Fruit fly (Drosophila melanogaster) whole organism: ENCODE data around the gene Nmdar1.

Experiments used
- CG8478 ChIP-seq: fragments of >200 bp; optimal IDR thresholded peaks from 2 replicates; lab custom pipeline; 2018; ENCODE audit warnings: inconsistent platforms
- Dll ChIP-seq: fragments of >200 bp; optimal IDR thresholded peaks from 2 replicates; lab custom pipeline; 2017
- EcR ChIP-seq, 2 experiments: fragments of >200 bp; optimal IDR thresholded peaks; 2 replicates each; lab custom pipeline; 2017; ENCODE audit warnings: missing biosample characterization in 2 of 2, missing genetic modification characterization in 2 of 2, missing genetic modification reagents in 2 of 2
- pan ChIP-seq: fragments of >200 bp; optimal IDR thresholded peaks from 2 replicates; lab custom pipeline; 2017
- psq ChIP-seq: fragments of >200 bp; optimal IDR thresholded peaks from 2 replicates; lab custom pipeline; 2017
- usp ChIP-seq: fragments of >200 bp; optimal IDR thresholded peaks from 2 replicates; lab custom pipeline; 2017; ENCODE audit warnings: missing biosample characterization, missing genetic modification characterization, mixed read lengths

The Nmdar1 gene

dm6 chr3R:5523070-5523637, at the start of gene Nmdar1, which contains the start of gene CG43845:
Nmdar1 (minus strand) TSS chr3R:5523328.
CG43845 (minus strand) TSS chr3R:5523120.
- TF ChIP-seq EcR (GFP tag; optimal IDR thresholded peaks at IDR 0.05; lab: Kevin White, UChicago), result no peak

- TF ChIP-seq CG8478 (lab: Kevin White, UChicago), result no peak
- no peak for TF ChIP-seq pan (lab: Kevin White, UChicago)
- no peak for TF ChIP-seq psq (lab: Kevin White, UChicago)
- no peak for TF ChIP-seq EcR (GFP tag; optimal IDR thresholded peaks at IDR 0.05; lab: Kevin White, UChicago)
- no peak for TF ChIP-seq Dll (lab: Kevin White, UChicago)
These were observed 48.6 kb upstream of the Nmdar1 start for dm6 chr3R:5571756-5572155.

dm6 chr3R:5571437-5571750, 48.3 kb upstream of the Nmdar1 start:
- TF ChIP-seq CG8478 (lab: Kevin White, UChicago) (no peak), EcR (GFP tag; optimal IDR thresholded peaks at IDR 0.05; lab: Kevin White, UChicago) (no peak), Dll (lab: Kevin White, UChicago) (no peak), pan (lab: Kevin White, UChicago) (no peak), psq (lab: Kevin White, UChicago) (no peak), usp (GFP tag; lab: Kevin White, UChicago) (no peak)

- no peak for TF ChIP-seq psq (lab: Kevin White, UChicago)
- TF ChIP-seq Dll (lab: Kevin White, UChicago), result no peak
- TF ChIP-seq pan (lab: Kevin White, UChicago), result no peak
- no peak for TF ChIP-seq EcR (GFP tag; optimal IDR thresholded peaks at IDR 0.05; lab: Kevin White, UChicago)
- TF ChIP-seq usp (GFP tag; lab: Kevin White, UChicago), result no peak
- no peak for TF ChIP-seq CG8478 (lab: Kevin White, UChicago)
These were observed 47.7 kb upstream of the Nmdar1 start, which contains the start of gene CRMP for dm6 chr3R:5570635-5571436. CRMP (plus strand) TSS chr3R:5571108.

- TF ChIP-seq usp (GFP tag; lab: Kevin White, UChicago), result no peak
- no peak for TF ChIP-seq pan (lab: Kevin White, UChicago)
- no peak for TF ChIP-seq psq (lab: Kevin White, UChicago)
- no peak for TF ChIP-seq CG8478 (lab: Kevin White, UChicago)
- no peak for TF ChIP-seq Dll (lab: Kevin White, UChicago)
- no peak for TF ChIP-seq EcR (GFP tag; optimal IDR thresholded peaks at IDR 0.05; lab: Kevin White, UChicago)
These were observed 45.5 kb upstream of the Nmdar1 start, which contains the start of the genes CG2931 and Rheb for dm6 chr3R:5568590-5568989. CG2931 (minus strand) TSS chr3R:5568615. Rheb (plus strand) TSS chr3R:5568921.

dm6 chr3R:5565623-5566022, 42.5 kb upstream of the Nmdar1 start:
- TF ChIP-seq CG8478 (lab: Kevin White, UChicago) (no peak), usp (GFP tag; lab: Kevin White, UChicago) (no peak), Dll (lab: Kevin White, UChicago) (no peak), psq (lab: Kevin White, UChicago) (no peak), EcR (GFP tag; optimal IDR thresholded peaks at IDR 0.05; lab: Kevin White, UChicago) (no peak), pan (lab: Kevin White, UChicago) (no peak)

- no peak for TF ChIP-seq Dll (lab: Kevin White, UChicago)
- TF ChIP-seq psq (lab: Kevin White, UChicago), result no peak
- no peak for TF ChIP-seq usp (GFP tag; lab: Kevin White, UChicago)
- TF ChIP-seq EcR (GFP tag; optimal IDR thresholded peaks at IDR 0.05; lab: Kevin White, UChicago), result no peak
- no peak for TF ChIP-seq pan (lab: Kevin White, UChicago)
- no peak for TF ChIP-seq CG8478 (lab: Kevin White, UChicago)
These were observed 41.7 kb upstream of the Nmdar1 start, which contains the start of the genes CG14671 and CG12746 for dm6 chr3R:5564775-5565190. CG14671 (minus strand) TSS chr3R:5564815. CG12746 (plus strand) TSS chr3R:5564865.

dm6 chr3R:5563420-5563819, 40.3 kb upstream of the Nmdar1 start, which contains the start of gene Pi4KIIalpha:
Pi4KIIalpha (minus strand) TSS chr3R:5563652.
- no peak for TF ChIP-seq usp (GFP tag; lab: Kevin White, UChicago)
- no peak for TF ChIP-seq psq (lab: Kevin White, UChicago)
- no peak for TF ChIP-seq CG8478 (lab: Kevin White, UChicago)
- no peak for TF ChIP-seq Dll (lab: Kevin White, UChicago)
- TF ChIP-seq EcR (GFP tag; optimal IDR thresholded peaks at IDR 0.05; lab: Kevin White, UChicago), result no peak
- TF ChIP-seq pan (lab: Kevin White, UChicago), result no peak

- TF ChIP-seq pan (lab: Kevin White, UChicago) (no peak), usp (GFP tag; lab: Kevin White, UChicago) (no peak), Dll (lab: Kevin White, UChicago) (no peak), CG8478 (lab: Kevin White, UChicago) (no peak), EcR (GFP tag; optimal IDR thresholded peaks at IDR 0.05; lab: Kevin White, UChicago) (no peak), psq (lab: Kevin White, UChicago) (no peak)
These were observed 39.8 kb upstream of the Nmdar1 start for dm6 chr3R:5562956-5563355.

dm6 chr3R:5554852-5555251, 31.7 kb upstream of the Nmdar1 start, which contains the start of gene Snm1:
Snm1 (plus strand) TSS chr3R:5555084.
- TF ChIP-seq psq (lab: Kevin White, UChicago) (no peak), EcR (GFP tag; optimal IDR thresholded peaks at IDR 0.05; lab: Kevin White, UChicago) (no peak), usp (GFP tag; lab: Kevin White, UChicago) (no peak), Dll (lab: Kevin White, UChicago) (no peak), pan (lab: Kevin White, UChicago) (no peak), CG8478 (lab: Kevin White, UChicago) (no peak)

- TF ChIP-seq Dll (lab: Kevin White, UChicago) (no peak), CG8478 (lab: Kevin White, UChicago) (no peak), usp (GFP tag; lab: Kevin White, UChicago) (no peak), psq (lab: Kevin White, UChicago) (no peak), pan (lab: Kevin White, UChicago) (no peak), EcR (GFP tag; optimal IDR thresholded peaks at IDR 0.05; lab: Kevin White, UChicago) (no peak)
These were observed 31.0 kb upstream of the Nmdar1 start, which contains the start of gene Pcmt for dm6 chr3R:5554082-5554481. Pcmt (minus strand) TSS chr3R:5554316.
